Fruit fly (Drosophila melanogaster) whole organism, adult: ENCODE measurements around the gene CG5835.

ENCODE experiments used
- CG12768 ChIP-seq: fragments of 200-800 bp; sonication (Bioruptor generic); optimal IDR thresholded peaks from 2 replicates; lab custom pipeline; 2017; ENCODE audit warnings: missing biosample characterization, missing genetic modification characterization, mild to moderate bottlenecking, moderate library complexity, missing genetic modification reagents
- CG14711 ChIP-seq: fragments of 200-800 bp; sonication (Bioruptor generic); optimal IDR thresholded peaks from 2 replicates; lab custom pipeline; 2018; ENCODE audit warnings: missing biosample characterization, mild to moderate bottlenecking, missing genetic modification characterization, moderate library complexity
- CG1620 ChIP-seq: fragments of 200-800 bp; sonication (Bioruptor generic); optimal IDR thresholded peaks from 2 replicates; lab custom pipeline; 2016; ENCODE audit warnings: missing biosample characterization, missing genetic modification characterization
- CG5204 ChIP-seq: fragments of 200-800 bp; sonication (Bioruptor generic); optimal IDR thresholded peaks from 2 replicates; lab custom pipeline; 2016; ENCODE audit warnings: missing biosample characterization, missing genetic modification characterization
- Hr96 ChIP-seq: fragments of 200-800 bp; sonication (Bioruptor generic); optimal IDR thresholded peaks from 2 replicates; lab custom pipeline; 2016; ENCODE audit warnings: missing biosample characterization, missing genetic modification characterization
- bab1 ChIP-seq: fragments of 200-800 bp; sonication (Bioruptor generic); optimal IDR thresholded peaks from 3 replicates; lab custom pipeline; 2019; ENCODE audit warnings: missing biosample characterization, mild to moderate bottlenecking, missing genetic modification characterization, moderate library complexity
- cic ChIP-seq: fragments of 200-800 bp; sonication (Bioruptor generic); optimal IDR thresholded peaks from 2 replicates; lab custom pipeline; 2017; ENCODE audit warnings: missing biosample characterization, mild to moderate bottlenecking, missing genetic modification characterization, moderate library complexity
- cnc ChIP-seq, 2 experiments: fragments of >200 bp; optimal IDR thresholded peaks; 2 replicates each; lab custom pipeline; 2017
- kay ChIP-seq: fragments of 200-800 bp; sonication (Bioruptor generic); peaks from one replicate; lab custom pipeline; 2016; ENCODE audit warnings: missing biosample characterization, missing genetic modification characterization, borderline replicate concordance
- ovo ChIP-seq: fragments of 200-800 bp; sonication (Bioruptor generic); optimal IDR thresholded peaks from 2 replicates; lab custom pipeline; 2016; ENCODE audit warnings: missing biosample characterization, missing genetic modification characterization
- pad ChIP-seq: fragments of 200-800 bp; sonication (Bioruptor generic); optimal IDR thresholded peaks from 3 replicates; lab custom pipeline; 2017; ENCODE audit warnings: missing biosample characterization, missing genetic modification characterization, mild to moderate bottlenecking, moderate library complexity, missing genetic modification reagents
- toe ChIP-seq: fragments of 200-800 bp; sonication (Bioruptor generic); optimal IDR thresholded peaks from 2 replicates; lab custom pipeline; 2016; ENCODE audit warnings: missing biosample characterization, missing genetic modification characterization

DNA sequence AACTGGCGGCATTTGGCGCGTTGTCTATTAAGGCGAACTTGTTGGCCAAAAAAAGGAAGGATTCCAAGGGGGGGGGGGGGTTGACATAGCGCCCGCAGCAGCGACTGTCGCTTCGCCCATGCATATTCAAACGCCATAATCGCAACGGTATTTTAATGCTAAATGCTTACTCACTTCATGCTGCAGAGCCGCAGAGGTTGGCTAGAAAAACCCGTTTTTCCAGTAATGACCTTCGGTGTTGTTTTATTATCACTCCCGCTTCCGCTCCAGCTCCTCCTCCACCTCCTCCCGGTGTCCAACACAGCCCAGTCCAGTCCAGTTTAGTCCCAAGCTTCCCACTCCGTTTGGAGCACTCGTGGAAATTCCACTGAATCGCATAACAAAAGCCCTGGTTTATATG is 42.3 kb downstream of the CG5835 start:
- TF ChIP-seq cic (GFP tag; lab: Kevin White, UChicago) (no peak), cnc (optimal IDR thresholded peaks at IDR 0.05; lab: Kevin White, UChicago) (no peak), CG5204 (GFP tag; lab: Kevin White, UChicago) (no peak), bab1 (GFP tag; lab: Kevin White, UChicago) (no peak), Hr96 (GFP tag; lab: Kevin White, UChicago) (no peak), CG14711 (tag; lab: Kevin White, UChicago) (no peak), pad (GFP tag; lab: Kevin White, UChicago) (no peak), CG1620 (GFP tag; lab: Kevin White, UChicago) (no peak), kay (GFP tag; lab: Kevin White, UChicago) (no peak), CG12768 (GFP tag; lab: Kevin White, UChicago) (no peak), toe (GFP tag; lab: Kevin White, UChicago) (no peak), ovo (GFP tag; lab: Kevin White, UChicago) (no peak)
